Fruit fly (Drosophila melanogaster) whole organism, embryonic: ENCODE measurements around the gene CG4658.
A peak's percentile ranks its signal among the peaks of the same experiment; 100 is the strongest.

Experiments
- Adf1 ChIP-seq: fragments of 200-800 bp; sonication (Bioruptor generic); IDR thresholded peaks from 2 replicates; pipeline ENCODE4 v1.3.6; 2022; ENCODE audit warnings: missing biosample characterization, missing genetic modification characterization
- Asciz ChIP-seq: fragments of 200-800 bp; sonication (Bioruptor generic); optimal IDR thresholded peaks from 2 replicates; lab custom pipeline; 2017; ENCODE audit warnings: missing biosample characterization, mild to moderate bottlenecking, missing genetic modification characterization, missing genetic modification reagents
- Atf3 ChIP-seq: fragments of 200-800 bp; sonication (Bioruptor generic); optimal IDR thresholded peaks from 3 replicates; lab custom pipeline; 2016; ENCODE audit warnings: missing biosample characterization, missing genetic modification characterization
- Bdp1 ChIP-seq: fragments of 200-800 bp; sonication (Bioruptor generic); optimal IDR thresholded peaks from 3 replicates; lab custom pipeline; 2016; ENCODE audit warnings: missing biosample characterization, missing genetic modification characterization
- CG10462 ChIP-seq: fragments of 200-800 bp; sonication (Bioruptor generic); optimal IDR thresholded peaks from 2 replicates; lab custom pipeline; 2016; ENCODE audit warnings: missing biosample characterization, missing genetic modification characterization
- CG10654 ChIP-seq: fragments of 200-800 bp; sonication (Bioruptor generic); optimal IDR thresholded peaks from 2 replicates; lab custom pipeline; 2016; ENCODE audit warnings: missing biosample characterization, missing genetic modification characterization
- CG11456 ChIP-seq: fragments of 200-800 bp; sonication (Bioruptor generic); IDR thresholded peaks from 3 replicates; pipeline ENCODE4 v1.3.6; 2022; ENCODE audit warnings: missing biosample characterization, missing genetic modification characterization
- CG14050 ChIP-seq: fragments of 200-800 bp; sonication (Bioruptor generic); IDR thresholded peaks from 3 replicates; pipeline ENCODE4 v1.3.6; 2022; ENCODE audit warnings: missing biosample characterization, missing genetic modification characterization
- CG14441 ChIP-seq: fragments of 200-800 bp; sonication (Bioruptor generic); IDR thresholded peaks from 2 replicates; pipeline ENCODE4 v1.3.6; 2022; ENCODE audit warnings: missing biosample characterization, missing genetic modification characterization
- CG15011 ChIP-seq: fragments of 200-800 bp; sonication (Bioruptor generic); optimal IDR thresholded peaks from 3 replicates; lab custom pipeline; 2018; ENCODE audit warnings: missing biosample characterization, mild to moderate bottlenecking, missing genetic modification characterization
- CG16779 ChIP-seq: fragments of 200-800 bp; sonication (Bioruptor generic); IDR thresholded peaks from 2 replicates; pipeline ENCODE4 v1.3.6; 2022; ENCODE audit warnings: missing biosample characterization, missing genetic modification characterization
- CG17186 ChIP-seq: fragments of 200-800 bp; sonication (Bioruptor generic); optimal IDR thresholded peaks from 3 replicates; lab custom pipeline; 2017; ENCODE audit warnings: missing biosample characterization, missing genetic modification reagents, missing genetic modification characterization
- CG17361 ChIP-seq: fragments of 200-800 bp; sonication (Bioruptor generic); IDR thresholded peaks from 3 replicates; pipeline ENCODE4 v1.3.6; 2022; ENCODE audit warnings: missing biosample characterization, missing genetic modification characterization
- CG30403 ChIP-seq: fragments of 200-800 bp; sonication (Bioruptor generic); optimal IDR thresholded peaks from 3 replicates; lab custom pipeline; 2016; ENCODE audit warnings: missing biosample characterization, missing genetic modification characterization
- CG30431 ChIP-seq: fragments of 200-800 bp; sonication (Bioruptor generic); optimal IDR thresholded peaks from 2 replicates; lab custom pipeline; 2017; ENCODE audit warnings: missing biosample characterization, missing genetic modification characterization
- CG3281 ChIP-seq: fragments of 200-800 bp; sonication (Bioruptor generic); optimal IDR thresholded peaks from 3 replicates; lab custom pipeline; 2017; ENCODE audit warnings: missing biosample characterization, mild to moderate bottlenecking, missing genetic modification characterization
- CG3726 ChIP-seq: fragments of 200-800 bp; sonication (Bioruptor generic); IDR thresholded peaks from 3 replicates; pipeline ENCODE4, ENCODE4 v1.3.6; 2022; ENCODE audit warnings: missing biosample characterization, missing genetic modification characterization
- CG9932 ChIP-seq: fragments of 200-800 bp; sonication (Bioruptor generic); IDR thresholded peaks from 2 replicates; pipeline ENCODE4 v1.3.6; 2022; ENCODE audit warnings: missing biosample characterization, missing genetic modification characterization
- D ChIP-seq, 2 experiments: fragments of 200-800 bp in 1 of 2; fragments of >200 bp in 1 of 2; sonication (Bioruptor generic) in 1 of 2; optimal IDR thresholded peaks; 2 replicates in 1 of 2; 3 replicates in 1 of 2; lab custom pipeline; 2017; ENCODE audit warnings: mild to moderate bottlenecking in 1 of 2, missing biosample characterization in 1 of 2, missing genetic modification characterization in 1 of 2, missing genetic modification reagents in 1 of 2
- Dad ChIP-seq: fragments of 200-800 bp; sonication (Bioruptor generic); optimal IDR thresholded peaks from 3 replicates; lab custom pipeline; 2016; ENCODE audit warnings: missing biosample characterization, missing genetic modification characterization
- ERR ChIP-seq: fragments of 200-800 bp; sonication (Bioruptor generic); optimal IDR thresholded peaks from 2 replicates; lab custom pipeline; 2016; ENCODE audit warnings: missing biosample characterization, missing genetic modification characterization
- Gug ChIP-seq: fragments of 200-800 bp; sonication (Bioruptor generic); IDR thresholded peaks from 4 replicates; pipeline ENCODE4 v1.3.6; 2022; ENCODE audit warnings: missing biosample characterization, missing genetic modification characterization
- Hr3 ChIP-seq: fragments of 200-800 bp; sonication (Bioruptor generic); optimal IDR thresholded peaks from 3 replicates; lab custom pipeline; 2016; ENCODE audit warnings: missing biosample characterization, missing genetic modification characterization
- Lpt ChIP-seq: fragments of >200 bp; optimal IDR thresholded peaks from 2 replicates; lab custom pipeline; 2018; ENCODE audit warnings: missing biosample characterization, missing genetic modification characterization
- Mrtf ChIP-seq: fragments of 200-800 bp; sonication (Bioruptor generic); IDR thresholded peaks from 3 replicates; pipeline ENCODE4 v1.3.6; 2022; ENCODE audit warnings: missing biosample characterization, missing genetic modification characterization
- Myb ChIP-seq: fragments of 200-800 bp; sonication (Bioruptor generic); optimal IDR thresholded peaks from 2 replicates; lab custom pipeline; 2016; ENCODE audit warnings: missing biosample characterization, missing genetic modification characterization
- NFAT ChIP-seq: fragments of 200-800 bp; sonication (Bioruptor generic); IDR thresholded peaks from 2 replicates; pipeline ENCODE4 v1.3.6; 2022; ENCODE audit warnings: missing biosample characterization, missing genetic modification characterization
- NK7.1 ChIP-seq: fragments of 200-800 bp; sonication (Bioruptor generic); optimal IDR thresholded peaks from 3 replicates; lab custom pipeline; 2016; ENCODE audit warnings: missing biosample characterization, missing genetic modification characterization
- Pdp1 ChIP-seq, 2 experiments: fragments of 200-800 bp; sonication (Bioruptor generic); optimal IDR thresholded peaks; 3 replicates each; lab custom pipeline; 2016; ENCODE audit warnings: missing biosample characterization in 2 of 2, missing genetic modification characterization in 2 of 2, mild to moderate bottlenecking in 1 of 2, moderate library complexity in 1 of 2
- Sox100B ChIP-seq: fragments of 200-800 bp; sonication (Bioruptor generic); optimal IDR thresholded peaks from 3 replicates; lab custom pipeline; 2018; ENCODE audit warnings: missing biosample characterization, mild to moderate bottlenecking, missing genetic modification characterization
- ash1 ChIP-seq: fragments of 200-800 bp; sonication (Bioruptor generic); optimal IDR thresholded peaks from 2 replicates; lab custom pipeline; 2018; ENCODE audit warnings: missing biosample characterization, mild to moderate bottlenecking, missing genetic modification characterization
- bcd ChIP-seq: fragments of 200-800 bp; sonication (Bioruptor generic); optimal IDR thresholded peaks from 2 replicates; lab custom pipeline; 2017; ENCODE audit warnings: missing biosample characterization, mild to moderate bottlenecking, missing genetic modification characterization
- cato ChIP-seq: fragments of 200-800 bp; sonication (Bioruptor generic); optimal IDR thresholded peaks from 2 replicates; lab custom pipeline; 2016; ENCODE audit warnings: missing biosample characterization, missing genetic modification characterization, borderline replicate concordance
- chif ChIP-seq, 2 experiments: fragments of 200-800 bp; sonication (Bioruptor generic); optimal IDR thresholded peaks; 3 replicates each; lab custom pipeline; 2016; ENCODE audit warnings: missing biosample characterization in 2 of 2, missing genetic modification characterization in 2 of 2
- chm ChIP-seq: fragments of 200-800 bp; sonication (Bioruptor generic); IDR thresholded peaks from 2 replicates; pipeline ENCODE4 v1.3.6; 2022; ENCODE audit warnings: missing biosample characterization, missing genetic modification characterization
- cwo ChIP-seq: fragments of 200-800 bp; sonication (Bioruptor generic); optimal IDR thresholded peaks from 3 replicates; lab custom pipeline; 2017; ENCODE audit warnings: missing biosample characterization, missing genetic modification characterization, mild to moderate bottlenecking, moderate library complexity, missing genetic modification reagents
- dan ChIP-seq: fragments of 200-800 bp; sonication (Bioruptor generic); IDR thresholded peaks from 2 replicates; pipeline ENCODE4 v1.3.6; 2022; ENCODE audit warnings: missing biosample characterization, missing genetic modification characterization
- dm ChIP-seq: fragments of 200-800 bp; sonication (Bioruptor generic); optimal IDR thresholded peaks from 3 replicates; lab custom pipeline; 2016; ENCODE audit warnings: missing biosample characterization, missing genetic modification characterization
- fd3F ChIP-seq: fragments of 200-800 bp; sonication (Bioruptor generic); optimal IDR thresholded peaks from 2 replicates; lab custom pipeline; 2018; ENCODE audit warnings: missing biosample characterization, mild to moderate bottlenecking, missing genetic modification characterization, moderate library complexity
- hbn ChIP-seq: fragments of 200-800 bp; sonication (Bioruptor generic); IDR thresholded peaks from 2 replicates; pipeline ENCODE4 v1.3.6; 2022; ENCODE audit warnings: missing biosample characterization, missing genetic modification characterization; ENCODE audit not compliant: partially characterized antibody
- ind ChIP-seq: fragments of 200-800 bp; sonication (Bioruptor generic); optimal IDR thresholded peaks from 3 replicates; lab custom pipeline; 2016; ENCODE audit warnings: missing biosample characterization, missing genetic modification characterization
- lbe ChIP-seq: fragments of 200-800 bp; sonication (Bioruptor generic); optimal IDR thresholded peaks from 2 replicates; lab custom pipeline; 2016; ENCODE audit warnings: missing biosample characterization, mild to moderate bottlenecking, missing genetic modification characterization
- nom ChIP-seq: fragments of 200-800 bp; sonication (Bioruptor generic); optimal IDR thresholded peaks from 2 replicates; lab custom pipeline; 2017; ENCODE audit warnings: missing biosample characterization, missing genetic modification characterization, mild to moderate bottlenecking, moderate library complexity, missing genetic modification reagents
- ranshi ChIP-seq: fragments of 200-800 bp; sonication (Bioruptor generic); IDR thresholded peaks from 2 replicates; pipeline ENCODE4 v1.3.6; 2022; ENCODE audit warnings: missing biosample characterization, missing genetic modification characterization
- ro ChIP-seq: fragments of 200-800 bp; sonication (Bioruptor generic); IDR thresholded peaks from 2 replicates; pipeline ENCODE4 v1.3.6; 2022; ENCODE audit warnings: missing biosample characterization, missing genetic modification characterization
- sob ChIP-seq: fragments of 200-800 bp; sonication (Bioruptor generic); IDR thresholded peaks from 2 replicates; pipeline ENCODE4 v1.3.6; 2022; ENCODE audit warnings: missing biosample characterization, missing genetic modification characterization
- tio ChIP-seq: fragments of 200-800 bp; sonication (Bioruptor generic); optimal IDR thresholded peaks from 2 replicates; lab custom pipeline; 2017; ENCODE audit warnings: missing biosample characterization, missing genetic modification characterization, inconsistent platforms
- wek ChIP-seq: fragments of 200-800 bp; sonication (Bioruptor generic); optimal IDR thresholded peaks from 3 replicates; lab custom pipeline; 2018; ENCODE audit warnings: missing biosample characterization, mild to moderate bottlenecking, missing genetic modification characterization, moderate library complexity

The CG4658 gene

dm6 chr2L:9918020-9918959 is 38.6 kb upstream of the CG4658 start, which contains the start of the genes CG5885 and CG4598 (continued):
- no peak for TF ChIP-seq ERR (GFP tag; lab: Kevin White, UChicago)
- peak; percentile 77 for TF ChIP-seq CG30403 (GFP tag; lab: Kevin White, UChicago)
- peak; percentile 56; the same call in 2 of the 4 replicates for TF ChIP-seq Gug (GFP tag; lab: Robert Waterston, UW)
- TF ChIP-seq CG3281, result peak; percentile 34
- TF ChIP-seq Bdp1 (GFP tag; lab: Kevin White, UChicago), result peak; percentile 22
- peak; percentile 31 for TF ChIP-seq Asciz
- TF ChIP-seq bcd (GFP tag; lab: Kevin White, UChicago), result peak; percentile 37
- peak; percentile 77 for TF ChIP-seq CG17361 (GFP tag; lab: Robert Waterston, UW)
- 0 out of 3 replicates have a peak, but pooled peaks have one; percentile 45 for TF ChIP-seq CG3726 (GFP tag; lab: Robert Waterston, UW)
- TF ChIP-seq CG14441 (GFP tag; lab: Robert Waterston, UW), result no peak
- no peak for TF ChIP-seq dan (GFP tag; lab: Robert Waterston, UW)
- peak; percentile 27 for TF ChIP-seq Atf3 (GFP tag; lab: Kevin White, UChicago)
- peak; percentile 53 for TF ChIP-seq lbe (GFP tag; lab: Kevin White, UChicago)
- peak; percentile 16 to 68 for TF ChIP-seq Pdp1 (GFP tag; optimal IDR thresholded peaks at IDR 0.05; lab: Kevin White, UChicago)
- TF ChIP-seq cato (GFP tag; lab: Kevin White, UChicago), result peak; percentile 29
- no peak for TF ChIP-seq Dad (GFP tag; lab: Kevin White, UChicago)
- peak; percentile 82 for TF ChIP-seq CG9932 (GFP tag; lab: Robert Waterston, UW)
- TF ChIP-seq CG10462 (GFP tag; lab: Kevin White, UChicago), result peak; percentile 57
- peak; percentile 68 for TF ChIP-seq hbn
- peak; percentile 18 for TF ChIP-seq CG15011 (GFP tag; lab: Kevin White, UChicago)
- TF ChIP-seq fd3F, result peak; percentile 66
- no peak for TF ChIP-seq wek (GFP tag; lab: Kevin White, UChicago)
- TF ChIP-seq ash1 (GFP tag; lab: Kevin White, UChicago), result no peak
- TF ChIP-seq Adf1 (GFP tag; lab: Robert Waterston, UW), result peak; percentile 50
- no peak for TF ChIP-seq ro
- peak; percentile 47; the same call in 1 of the 2 replicates for TF ChIP-seq sob (GFP tag; lab: Robert Waterston, UW)
- peak; percentile 15 for TF ChIP-seq cwo
- TF ChIP-seq nom (GFP tag; lab: Kevin White, UChicago), result peak; percentile 96
- no peak; the same call in 1 of the 3 replicates for TF ChIP-seq CG14050 (GFP tag; lab: Robert Waterston, UW)
- no peak for TF ChIP-seq dm (GFP tag; lab: Kevin White, UChicago)
- peak; percentile 65 for TF ChIP-seq Sox100B (GFP tag; lab: Kevin White, UChicago)
- TF ChIP-seq Lpt, result no peak
- TF ChIP-seq NFAT (GFP tag; lab: Robert Waterston, UW), result peak; percentile 50
- TF ChIP-seq Mrtf (GFP tag; lab: Robert Waterston, UW), result peak; percentile 65; the same call in 2 of the 3 replicates
- peak; percentile 15 for TF ChIP-seq CG30431 (GFP tag; lab: Kevin White, UChicago)
- peak; percentile 61 for TF ChIP-seq chm
- TF ChIP-seq ind (GFP tag; lab: Kevin White, UChicago), result peak; percentile 59
- TF ChIP-seq CG11456, result peak; percentile 63
- no peak for TF ChIP-seq NK7.1
- TF ChIP-seq Hr3, result peak; percentile 72
- TF ChIP-seq D (optimal IDR thresholded peaks at IDR 0.05; lab: Kevin White, UChicago), result no peak
- TF ChIP-seq D (GFP tag; optimal IDR thresholded peaks at IDR 0.05; lab: Kevin White, UChicago), result peak; percentile 34
- TF ChIP-seq CG17186, result peak; percentile 71
- TF ChIP-seq chif (GFP tag; optimal IDR thresholded peaks at IDR 0.05; lab: Kevin White, UChicago), result peak in 1 of 2 experiments; percentile 30
- TF ChIP-seq CG10654 (GFP tag; lab: Kevin White, UChicago), result peak; percentile 39
- TF ChIP-seq CG16779 (GFP tag; lab: Robert Waterston, UW), result 0 out of 2 replicates have a peak, but pooled peaks have one; percentile 13
- TF ChIP-seq ranshi (GFP tag; lab: Robert Waterston, UW), result peak; percentile 78
- TF ChIP-seq tio (GFP tag; lab: Kevin White, UChicago), result no peak
- TF ChIP-seq Myb (GFP tag; lab: Kevin White, UChicago), result peak; percentile 84
